Fruit fly (Drosophila melanogaster) whole organism, embryonic: ENCODE measurements around the gene Mal-B1.
A peak's percentile ranks its signal among the peaks of the same experiment; 100 is the strongest.

Source experiments
- Bdp1 ChIP-seq: fragments of 200-800 bp; sonication (Bioruptor generic); optimal IDR thresholded peaks from 3 replicates; lab custom pipeline; 2016; ENCODE audit warnings: missing biosample characterization, missing genetic modification characterization
- CG11085 ChIP-seq: fragments of 200-800 bp; sonication (Bioruptor generic); IDR thresholded peaks from 2 replicates; pipeline ENCODE4 v1.3.6; 2022; ENCODE audit warnings: missing biosample characterization, missing genetic modification characterization
- CG16815 ChIP-seq: fragments of 200-800 bp; sonication (Bioruptor generic); optimal IDR thresholded peaks from 3 replicates; lab custom pipeline; 2017; ENCODE audit warnings: missing biosample characterization, mild to moderate bottlenecking, missing genetic modification characterization
- CG17186 ChIP-seq: fragments of 200-800 bp; sonication (Bioruptor generic); optimal IDR thresholded peaks from 3 replicates; lab custom pipeline; 2017; ENCODE audit warnings: missing biosample characterization, missing genetic modification reagents, missing genetic modification characterization
- CG2120 ChIP-seq: fragments of 200-800 bp; sonication (Bioruptor generic); optimal IDR thresholded peaks from 3 replicates; lab custom pipeline; 2016; ENCODE audit warnings: missing biosample characterization, missing genetic modification characterization
- CG31365 ChIP-seq: fragments of 200-800 bp; sonication (Bioruptor generic); optimal IDR thresholded peaks from 2 replicates; lab custom pipeline; 2018; ENCODE audit warnings: missing biosample characterization, mild to moderate bottlenecking, missing genetic modification characterization
- CG32767 ChIP-seq: fragments of 200-800 bp; sonication (Bioruptor generic); IDR thresholded peaks from 2 replicates; pipeline ENCODE4 v1.3.6; 2022; ENCODE audit warnings: missing biosample characterization, missing genetic modification characterization
- CG3847 ChIP-seq: fragments of 200-800 bp; sonication (Bioruptor generic); IDR thresholded peaks from 2 replicates; pipeline ENCODE4 v1.3.6; 2022; ENCODE audit warnings: missing biosample characterization, missing genetic modification characterization
- CG4328 ChIP-seq: fragments of 200-800 bp; sonication (Bioruptor generic); optimal IDR thresholded peaks from 3 replicates; lab custom pipeline; 2017; ENCODE audit warnings: missing biosample characterization, missing genetic modification reagents, missing genetic modification characterization
- CG9609 ChIP-seq: fragments of 200-800 bp; sonication (Bioruptor generic); optimal IDR thresholded peaks from 3 replicates; lab custom pipeline; 2016; ENCODE audit warnings: missing biosample characterization, missing genetic modification characterization
- CG9876 ChIP-seq: fragments of 200-800 bp; sonication (Bioruptor generic); optimal IDR thresholded peaks from 2 replicates; lab custom pipeline; 2016; ENCODE audit warnings: missing biosample characterization, missing genetic modification characterization
- Deaf1 ChIP-seq: fragments of 200-800 bp; optimal IDR thresholded peaks from 3 replicates; lab custom pipeline; 2019; ENCODE audit warnings: missing biosample characterization, mild to moderate bottlenecking, missing genetic modification characterization, moderate library complexity
- Dek ChIP-seq: fragments of 200-800 bp; sonication (Bioruptor generic); optimal IDR thresholded peaks from 3 replicates; lab custom pipeline; 2019; ENCODE audit warnings: missing biosample characterization, mild to moderate bottlenecking, missing genetic modification characterization, moderate library complexity
- Elba2 ChIP-seq: fragments of 200-800 bp; sonication (Bioruptor generic); optimal IDR thresholded peaks from 3 replicates; lab custom pipeline; 2016; ENCODE audit warnings: missing biosample characterization, missing genetic modification characterization
- Ets65A ChIP-seq: fragments of 200-800 bp; sonication (Bioruptor generic); peaks from one replicate; lab custom pipeline; 2016; ENCODE audit warnings: missing biosample characterization, missing genetic modification characterization
- Gug ChIP-seq: fragments of 200-800 bp; sonication (Bioruptor generic); IDR thresholded peaks from 4 replicates; pipeline ENCODE4 v1.3.6; 2022; ENCODE audit warnings: missing biosample characterization, missing genetic modification characterization
- Hr39 ChIP-seq: fragments of >200 bp; optimal IDR thresholded peaks from 2 replicates; lab custom pipeline; 2017
- Hr51 ChIP-seq, 2 experiments: fragments of 200-800 bp; sonication (Bioruptor generic); optimal IDR thresholded peaks; 2 replicates in 1 of 2; 3 replicates in 1 of 2; lab custom pipeline; 2016 to 2018; ENCODE audit warnings: missing biosample characterization in 2 of 2, missing genetic modification characterization in 2 of 2, mild to moderate bottlenecking in 1 of 2, moderate library complexity in 1 of 2
- MBD-R2 ChIP-seq: fragments of 200-800 bp; sonication (Bioruptor generic); IDR thresholded peaks from 2 replicates; pipeline ENCODE4 v1.3.6; 2022; ENCODE audit warnings: missing biosample characterization, missing genetic modification characterization
- Meics ChIP-seq: fragments of 200-800 bp; sonication (Bioruptor generic); optimal IDR thresholded peaks from 2 replicates; lab custom pipeline; 2017; ENCODE audit warnings: missing biosample characterization, mild to moderate bottlenecking, missing genetic modification characterization
- Nf-YA ChIP-seq: fragments of 200-800 bp; sonication (Bioruptor generic); IDR thresholded peaks from 2 replicates; pipeline ENCODE4 v1.3.6; 2022; ENCODE audit warnings: missing biosample characterization, missing genetic modification characterization
- Oaz ChIP-seq: fragments of 200-800 bp; sonication (Bioruptor generic); IDR thresholded peaks from 2 replicates; pipeline ENCODE4 v1.3.6; 2022; ENCODE audit warnings: missing biosample characterization, missing genetic modification characterization
- Ssrp ChIP-seq: fragments of 200-800 bp; sonication (Bioruptor generic); optimal IDR thresholded peaks from 2 replicates; lab custom pipeline; 2018; ENCODE audit warnings: missing biosample characterization, mild to moderate bottlenecking, missing genetic modification characterization, moderate library complexity
- aop ChIP-seq: fragments of 200-800 bp; sonication (Bioruptor generic); IDR thresholded peaks from 2 replicates; pipeline ENCODE4 v1.3.6; 2022; ENCODE audit warnings: missing biosample characterization, missing genetic modification characterization
- ase ChIP-seq: fragments of 200-800 bp; sonication (Bioruptor generic); IDR thresholded peaks from 3 replicates; pipeline ENCODE4 v1.3.6; 2022; ENCODE audit warnings: missing biosample characterization, missing genetic modification characterization
- dati ChIP-seq: fragments of 200-800 bp; sonication (Bioruptor generic); IDR thresholded peaks from 2 replicates; pipeline ENCODE4 v1.3.6; 2022; ENCODE audit warnings: missing biosample characterization, missing genetic modification characterization
- gem ChIP-seq: fragments of 200-800 bp; sonication (Bioruptor generic); optimal IDR thresholded peaks from 2 replicates; lab custom pipeline; 2019; ENCODE audit warnings: missing biosample characterization, mild to moderate bottlenecking, missing genetic modification characterization, moderate library complexity
- kah ChIP-seq: fragments of 200-800 bp; sonication (Bioruptor generic); optimal IDR thresholded peaks from 2 replicates; lab custom pipeline; 2018; ENCODE audit warnings: missing biosample characterization, mild to moderate bottlenecking, missing genetic modification characterization
- lab ChIP-seq: fragments of 200-800 bp; sonication (Bioruptor generic); optimal IDR thresholded peaks from 3 replicates; lab custom pipeline; 2017; ENCODE audit warnings: missing biosample characterization, missing genetic modification characterization, mild to moderate bottlenecking, moderate library complexity, missing genetic modification reagents
- lola ChIP-seq, 3 experiments: fragments of >200 bp in 2 of 3; fragments of 200-800 bp in 1 of 3; sonication (Bioruptor generic) in 1 of 3; optimal IDR thresholded peaks; 2 replicates each; lab custom pipeline; 2017 to 2019; ENCODE audit warnings: missing biosample characterization in 3 of 3, missing genetic modification characterization in 3 of 3, mild to moderate bottlenecking in 1 of 3, moderate library complexity in 1 of 3
- mirr ChIP-seq: fragments of 200-800 bp; sonication (Bioruptor generic); optimal IDR thresholded peaks from 3 replicates; lab custom pipeline; 2018; ENCODE audit warnings: missing biosample characterization, mild to moderate bottlenecking, missing genetic modification characterization
- pho ChIP-seq: fragments of 200-800 bp; sonication (Bioruptor generic); optimal IDR thresholded peaks from 2 replicates; lab custom pipeline; 2016; ENCODE audit warnings: missing biosample characterization, missing genetic modification characterization
- salm ChIP-seq: fragments of 200-800 bp; sonication (Bioruptor generic); optimal IDR thresholded peaks from 2 replicates; lab custom pipeline; 2018; ENCODE audit warnings: missing biosample characterization, mild to moderate bottlenecking, missing genetic modification characterization
- shn ChIP-seq: fragments of 200-800 bp; sonication (Bioruptor generic); optimal IDR thresholded peaks from 3 replicates; lab custom pipeline; 2016; ENCODE audit warnings: missing biosample characterization, missing genetic modification characterization
- wor ChIP-seq: fragments of 200-800 bp; sonication (Bioruptor generic); IDR thresholded peaks from 2 replicates; pipeline ENCODE4 v1.3.6; 2022; ENCODE audit warnings: missing biosample characterization, missing genetic modification characterization
- zen2 ChIP-seq: fragments of 200-800 bp; sonication (Bioruptor generic); IDR thresholded peaks from 3 replicates; pipeline ENCODE4 v1.3.6; 2022; ENCODE audit warnings: missing biosample characterization, missing genetic modification characterization; ENCODE audit not compliant: partially characterized antibody

Mal-B1 gene

dm6 chr2L:11834308-11834707 is 12.7 kb upstream of the Mal-B1 start, which contains the start of gene CG45012:
Gene CG45012, plus strand, starts transcription at chr2L:11834608.
- TF ChIP-seq CG9609 (no peak), salm (tag; lab: Kevin White, UChicago) (no peak)

- peak; percentile 4 for TF ChIP-seq Ets65A
- TF ChIP-seq CG4328 (GFP tag; lab: Kevin White, UChicago), result no peak
- TF ChIP-seq, all 482 proteins: peak for 1
Observed at dm6 chr2L:11836943-11837342, 10.1 kb upstream of the Mal-B1 start, which contains the start of gene Sfp33A4. Gene Sfp33A4, plus strand, starts transcription at chr2L:11837243.

- TF ChIP-seq pho (GFP tag; lab: Kevin White, UChicago) (no peak), CG31365 (tag; lab: Kevin White, UChicago) (no peak), Dek (tag; lab: Kevin White, UChicago) (no peak), lab (no peak), Ssrp (no peak), kah (GFP tag; lab: Kevin White, UChicago) (no peak), Oaz (GFP tag; lab: Robert Waterston, UW) (no peak), MBD-R2 (GFP tag; lab: Robert Waterston, UW) (no peak), zen2 (GFP tag; lab: Robert Waterston, UW) (no peak), Nf-YA (no peak), aop (GFP tag; lab: Robert Waterston, UW) (no peak), Bdp1 (GFP tag; lab: Kevin White, UChicago) (no peak), CG32767 (GFP tag; lab: Robert Waterston, UW) (no peak), Hr39 (lab: Kevin White, UChicago) (no peak), mirr (GFP tag; lab: Kevin White, UChicago) (no peak), lola (GFP tag; optimal IDR thresholded peaks at IDR 0.05; lab: Kevin White, UChicago) (no peak), dati (no peak)
Observed at dm6 chr2L:11837413-11837812, 9.6 kb upstream of the Mal-B1 start, which contains the start of gene Sfp33A2. Gene Sfp33A2, plus strand, starts transcription at chr2L:11837713.

- TF ChIP-seq CG3847 (GFP tag; lab: Robert Waterston, UW) (no peak), Meics (GFP tag; lab: Kevin White, UChicago) (no peak), CG16815 (no peak), Hr51 (GFP tag; optimal IDR thresholded peaks at IDR 0.05; lab: Kevin White, UChicago) (no peak), Deaf1 (tag; lab: Kevin White, UChicago) (no peak), CG17186 (no peak), Elba2 (GFP tag; lab: Kevin White, UChicago) (no peak), wor (GFP tag; lab: Robert Waterston, UW) (no peak)
Observed at dm6 chr2L:11839612-11840011, 7.4 kb upstream of the Mal-B1 start, which contains the start of gene Sfp33A3. Gene Sfp33A3, plus strand, starts transcription at chr2L:11839912.

dm6 chr2L:11840391-11840790 is 6.6 kb upstream of the Mal-B1 start, which contains the start of gene CG31704:
Gene CG31704, plus strand, starts transcription at chr2L:11840691.
- TF ChIP-seq CG9876 (GFP tag; lab: Kevin White, UChicago) (no peak), CG9609 (no peak), shn (no peak), ase (GFP tag; lab: Robert Waterston, UW) (0 out of 3 replicates have a peak, but pooled peaks have one; percentile 26)
- TF ChIP-seq, all 482 proteins: peak for 1

dm6 chr2L:11841538-11841937 is 5.5 kb upstream of the Mal-B1 start:
- TF ChIP-seq Gug (GFP tag; lab: Robert Waterston, UW), result no peak
- TF ChIP-seq CG2120, result peak; percentile 13
- TF ChIP-seq gem (tag; lab: Kevin White, UChicago), result peak; percentile 0
- 0 out of 2 replicates have a peak, but pooled peaks have one; percentile 33 for TF ChIP-seq CG11085 (GFP tag; lab: Robert Waterston, UW)
- TF ChIP-seq, all 482 proteins: peak for 3
